Fruit fly (Drosophila melanogaster) whole organism, embryonic: ENCODE measurements around the gene tex.

Experiments
- Atf6 ChIP-seq: fragments of 200-800 bp; sonication (Bioruptor generic); IDR thresholded peaks from 2 replicates; pipeline ENCODE4 v1.3.6; 2022; ENCODE audit warnings: missing biosample characterization, missing genetic modification characterization
- Bgb ChIP-seq: fragments of 200-800 bp; sonication (Bioruptor generic); IDR thresholded peaks from 2 replicates; pipeline ENCODE4 v1.3.6; 2022; ENCODE audit warnings: missing biosample characterization, missing genetic modification characterization; ENCODE audit not compliant: partially characterized antibody
- CG12236 ChIP-seq: fragments of 200-800 bp; sonication (Bioruptor generic); optimal IDR thresholded peaks from 2 replicates; lab custom pipeline; 2016; ENCODE audit warnings: missing biosample characterization, missing genetic modification characterization
- CG13287 ChIP-seq: fragments of 200-800 bp; sonication (Bioruptor generic); IDR thresholded peaks from 2 replicates; pipeline ENCODE4 v1.3.6; 2022; ENCODE audit warnings: missing biosample characterization, missing genetic modification characterization; ENCODE audit not compliant: partially characterized antibody
- CG14441 ChIP-seq: fragments of 200-800 bp; sonication (Bioruptor generic); IDR thresholded peaks from 2 replicates; pipeline ENCODE4 v1.3.6; 2022; ENCODE audit warnings: missing biosample characterization, missing genetic modification characterization
- CG14860 ChIP-seq: fragments of 200-800 bp; sonication (Bioruptor generic); IDR thresholded peaks from 3 replicates; pipeline ENCODE4 v1.3.6; 2022; ENCODE audit warnings: missing biosample characterization, missing genetic modification characterization; ENCODE audit not compliant: partially characterized antibody
- CG18011 ChIP-seq: fragments of 200-800 bp; sonication (Bioruptor generic); optimal IDR thresholded peaks from 2 replicates; lab custom pipeline; 2017; ENCODE audit warnings: missing biosample characterization, missing genetic modification characterization, mild to moderate bottlenecking, moderate library complexity, missing genotype
- CG3838 ChIP-seq: fragments of 200-800 bp; sonication (Bioruptor generic); optimal IDR thresholded peaks from 3 replicates; lab custom pipeline; 2016; ENCODE audit warnings: missing biosample characterization, missing genetic modification characterization
- CG3995 ChIP-seq: fragments of 200-800 bp; sonication (Bioruptor generic); optimal IDR thresholded peaks from 3 replicates; lab custom pipeline; 2016; ENCODE audit warnings: missing biosample characterization, missing genetic modification characterization
- CG6272 ChIP-seq: fragments of 200-800 bp; sonication (Bioruptor generic); IDR thresholded peaks from 2 replicates; pipeline ENCODE4 v1.3.6; 2022; ENCODE audit warnings: missing biosample characterization, missing genetic modification characterization
- CG6854 ChIP-seq: fragments of 200-800 bp; sonication (Bioruptor generic); optimal IDR thresholded peaks from 3 replicates; lab custom pipeline; 2017; ENCODE audit warnings: missing biosample characterization, mild to moderate bottlenecking, missing genetic modification characterization
- CG7928 ChIP-seq: fragments of 200-800 bp; sonication (Bioruptor generic); optimal IDR thresholded peaks from 2 replicates; lab custom pipeline; 2017; ENCODE audit warnings: missing biosample characterization, mild to moderate bottlenecking, missing genetic modification characterization
- CG7963 ChIP-seq: fragments of 200-800 bp; sonication (Bioruptor generic); IDR thresholded peaks from 3 replicates; pipeline ENCODE4 v1.3.6; 2022; ENCODE audit warnings: missing biosample characterization, missing genetic modification characterization; ENCODE audit not compliant: partially characterized antibody
- CG9817 ChIP-seq: fragments of 200-800 bp; sonication (Bioruptor generic); optimal IDR thresholded peaks from 2 replicates; lab custom pipeline; 2018; ENCODE audit warnings: missing biosample characterization, mild to moderate bottlenecking, missing genetic modification characterization, moderate library complexity
- Dad ChIP-seq: fragments of 200-800 bp; sonication (Bioruptor generic); optimal IDR thresholded peaks from 3 replicates; lab custom pipeline; 2016; ENCODE audit warnings: missing biosample characterization, missing genetic modification characterization
- Dll ChIP-seq: fragments of 200-800 bp; sonication (Bioruptor generic); IDR thresholded peaks from 4 replicates; pipeline ENCODE4 v1.3.6; 2022; ENCODE audit warnings: missing biosample characterization, missing genetic modification characterization; ENCODE audit not compliant: partially characterized antibody
- Dp ChIP-seq: fragments of 200-800 bp; sonication (Bioruptor generic); optimal IDR thresholded peaks from 2 replicates; lab custom pipeline; 2018; ENCODE audit warnings: missing biosample characterization, mild to moderate bottlenecking, missing genetic modification characterization, moderate library complexity
- Dref ChIP-seq: fragments of 200-800 bp; sonication (Bioruptor generic); IDR thresholded peaks from 2 replicates; pipeline ENCODE4 v1.3.6; 2022; ENCODE audit warnings: missing biosample characterization, missing genetic modification characterization
- Ets65A ChIP-seq: fragments of 200-800 bp; sonication (Bioruptor generic); peaks from one replicate; lab custom pipeline; 2016; ENCODE audit warnings: missing biosample characterization, missing genetic modification characterization
- HLHmδ ChIP-seq: fragments of 200-800 bp; sonication (Bioruptor generic); optimal IDR thresholded peaks from 2 replicates; lab custom pipeline; 2018; ENCODE audit warnings: missing biosample characterization, mild to moderate bottlenecking, missing genetic modification characterization, moderate library complexity
- Hr78 ChIP-seq, 2 experiments: fragments of 200-800 bp in 1 of 2; fragments of >200 bp in 1 of 2; sonication (Bioruptor generic) in 1 of 2; optimal IDR thresholded peaks; 2 replicates each; lab custom pipeline; 2017 to 2019; ENCODE audit warnings: missing biosample characterization in 2 of 2, missing genetic modification characterization in 2 of 2, mild to moderate bottlenecking in 1 of 2, moderate library complexity in 1 of 2
- Med ChIP-seq: fragments of 200-800 bp; sonication (Bioruptor generic); peaks from one replicate; lab custom pipeline; 2016; ENCODE audit warnings: missing biosample characterization, missing genetic modification characterization, mild to moderate bottlenecking, inconsistent platforms, moderate library complexity
- Meics ChIP-seq: fragments of 200-800 bp; sonication (Bioruptor generic); optimal IDR thresholded peaks from 2 replicates; lab custom pipeline; 2017; ENCODE audit warnings: missing biosample characterization, mild to moderate bottlenecking, missing genetic modification characterization
- Rx ChIP-seq: fragments of 200-800 bp; sonication (Bioruptor generic); IDR thresholded peaks from 2 replicates; pipeline ENCODE4 v1.3.6; 2022; ENCODE audit warnings: missing biosample characterization, missing genetic modification characterization
- Sry-β ChIP-seq: fragments of 200-800 bp; sonication (Bioruptor generic); optimal IDR thresholded peaks from 2 replicates; lab custom pipeline; 2018; ENCODE audit warnings: missing biosample characterization, mild to moderate bottlenecking, missing genetic modification characterization, moderate library complexity
- Sry-δ ChIP-seq: fragments of 200-800 bp; sonication (Bioruptor generic); optimal IDR thresholded peaks from 2 replicates; lab custom pipeline; 2016; ENCODE audit warnings: missing biosample characterization, missing genetic modification characterization
- Ssrp ChIP-seq: fragments of 200-800 bp; sonication (Bioruptor generic); optimal IDR thresholded peaks from 2 replicates; lab custom pipeline; 2018; ENCODE audit warnings: missing biosample characterization, mild to moderate bottlenecking, missing genetic modification characterization, moderate library complexity
- btn ChIP-seq: fragments of 200-800 bp; sonication (Bioruptor generic); optimal IDR thresholded peaks from 2 replicates; lab custom pipeline; 2016; ENCODE audit warnings: missing biosample characterization, missing genetic modification characterization
- cad ChIP-seq: fragments of >200 bp; optimal IDR thresholded peaks from 2 replicates; lab custom pipeline; 2017; ENCODE audit warnings: missing biosample characterization, missing genetic modification characterization
- ci ChIP-seq: fragments of 200-800 bp; sonication (Bioruptor generic); IDR thresholded peaks from 3 replicates; pipeline ENCODE4 v1.3.6; 2022; ENCODE audit warnings: missing biosample characterization, missing genetic modification characterization
- crol ChIP-seq: fragments of 200-800 bp; sonication (Bioruptor generic); IDR thresholded peaks from 2 replicates; pipeline ENCODE4 v1.3.6; 2022; ENCODE audit warnings: missing biosample characterization, missing genetic modification characterization
- dm ChIP-seq: fragments of 200-800 bp; sonication (Bioruptor generic); optimal IDR thresholded peaks from 3 replicates; lab custom pipeline; 2016; ENCODE audit warnings: missing biosample characterization, missing genetic modification characterization
- gem ChIP-seq: fragments of 200-800 bp; sonication (Bioruptor generic); optimal IDR thresholded peaks from 2 replicates; lab custom pipeline; 2019; ENCODE audit warnings: missing biosample characterization, mild to moderate bottlenecking, missing genetic modification characterization, moderate library complexity
- lbe ChIP-seq: fragments of 200-800 bp; sonication (Bioruptor generic); optimal IDR thresholded peaks from 2 replicates; lab custom pipeline; 2016; ENCODE audit warnings: missing biosample characterization, mild to moderate bottlenecking, missing genetic modification characterization
- luna ChIP-seq: fragments of 200-800 bp; sonication (Bioruptor generic); optimal IDR thresholded peaks from 2 replicates; lab custom pipeline; 2016; ENCODE audit warnings: missing biosample characterization, missing genetic modification characterization
- odd ChIP-seq: fragments of 200-800 bp; sonication (Bioruptor generic); optimal IDR thresholded peaks from 2 replicates; lab custom pipeline; 2017; ENCODE audit warnings: missing biosample characterization, mild to moderate bottlenecking, missing genetic modification characterization
- repo ChIP-seq: fragments of 200-800 bp; sonication (Bioruptor generic); optimal IDR thresholded peaks from 2 replicates; lab custom pipeline; 2016; ENCODE audit warnings: missing biosample characterization, missing genetic modification characterization
- sens ChIP-seq: fragments of 200-800 bp; sonication (Bioruptor generic); peaks from one replicate; lab custom pipeline; 2016; ENCODE audit warnings: missing biosample characterization, missing genetic modification characterization
- seq ChIP-seq: fragments of 200-800 bp; sonication (Bioruptor generic); IDR thresholded peaks from 2 replicates; pipeline ENCODE4 v1.3.6; 2022; ENCODE audit warnings: missing biosample characterization, missing genetic modification characterization
- tll ChIP-seq, 2 experiments: fragments of 200-800 bp in 1 of 2; fragments of >200 bp in 1 of 2; sonication (Bioruptor generic) in 1 of 2; optimal IDR thresholded peaks; 2 replicates each; lab custom pipeline; 2017 to 2019; ENCODE audit warnings: missing biosample characterization in 2 of 2, missing genetic modification characterization in 2 of 2, mild to moderate bottlenecking in 1 of 2, moderate library complexity in 1 of 2
- ttk ChIP-seq: fragments of 200-800 bp; sonication (Bioruptor generic); IDR thresholded peaks from 2 replicates; pipeline ENCODE4 v2.1.2; 2022; ENCODE audit warnings: missing biosample characterization, missing genetic modification characterization
- tup ChIP-seq: fragments of 200-800 bp; sonication (Bioruptor generic); optimal IDR thresholded peaks from 2 replicates; lab custom pipeline; 2016; ENCODE audit warnings: missing biosample characterization, mild to moderate bottlenecking, missing genetic modification characterization, moderate library complexity
- unc-4 ChIP-seq: fragments of 200-800 bp; sonication (Bioruptor generic); IDR thresholded peaks from 2 replicates; pipeline ENCODE4 v1.3.6; 2022; ENCODE audit warnings: missing biosample characterization, missing genetic modification characterization; ENCODE audit not compliant: partially characterized antibody

The tex gene

dm6 chr3R:8310678-8311077, 2.2 kb upstream of the tex start, which contains the start of gene CG11693:
Gene CG11693 (minus strand): TSS chr3R:8310778.
- TF ChIP-seq Sry-β (no peak), Sry-δ (GFP tag; lab: Kevin White, UChicago) (no peak), btn (GFP tag; lab: Kevin White, UChicago) (no peak), Rx (GFP tag; lab: Robert Waterston, UW) (no peak), Med (GFP tag; lab: Kevin White, UChicago) (peak; percentile 1), tll (GFP tag; optimal IDR thresholded peaks at IDR 0.05; lab: Kevin White, UChicago) (no peak), tup (GFP tag; lab: Kevin White, UChicago) (no peak), CG14860 (GFP tag; lab: Robert Waterston, UW) (no peak), CG13287 (GFP tag; lab: Robert Waterston, UW) (no peak)

dm6 chr3R:8307283-8307682, 1.2 kb downstream of the tex start:
- TF ChIP-seq cad (GFP tag; lab: Kevin White, UChicago): peak; percentile 82
- TF ChIP-seq gem (tag; lab: Kevin White, UChicago): no peak
- no peak for TF ChIP-seq CG18011 (GFP tag; lab: Kevin White, UChicago)
- no peak for TF ChIP-seq CG9817
- TF ChIP-seq tll (GFP tag; optimal IDR thresholded peaks at IDR 0.05; lab: Kevin White, UChicago): peak in 1 of 2 experiments; percentile 94
- no peak for TF ChIP-seq Hr78 (GFP tag; optimal IDR thresholded peaks at IDR 0.05; lab: Kevin White, UChicago)
- TF ChIP-seq Med (GFP tag; lab: Kevin White, UChicago): peak; percentile 36

- TF ChIP-seq CG7963 (GFP tag; lab: Robert Waterston, UW) (no peak), Ets65A (GFP tag; lab: Kevin White, UChicago) (peak; percentile 90), dm (GFP tag; lab: Kevin White, UChicago) (no peak), CG3838 (no peak)
- TF ChIP-seq, all 482 proteins: peak for 1
Observed at dm6 chr3R:8306927-8307261, 1.6 kb downstream of the tex start.

- TF ChIP-seq sens (GFP tag; lab: Kevin White, UChicago): peak; percentile 50
- no peak for TF ChIP-seq CG3995 (GFP tag; lab: Kevin White, UChicago)
- TF ChIP-seq CG7963 (GFP tag; lab: Robert Waterston, UW): no peak
- no peak for TF ChIP-seq CG12236 (GFP tag; lab: Kevin White, UChicago)
- peak; percentile 73 for TF ChIP-seq Sry-β
- TF ChIP-seq Dp (GFP tag; lab: Kevin White, UChicago): no peak
- TF ChIP-seq ttk (GFP tag; lab: Robert Waterston, UW): no peak
- TF ChIP-seq CG14441: no peak
- TF ChIP-seq Dll (GFP tag; lab: Robert Waterston, UW): peak; percentile 25; the same call in 1 of the 4 replicates
- peak; percentile 15; the same call in 1 of the 2 replicates for TF ChIP-seq unc-4 (GFP tag; lab: Robert Waterston, UW)
- 0 out of 2 replicates have a peak, but pooled peaks have one; percentile 17 for TF ChIP-seq Atf6
- no peak for TF ChIP-seq CG6272
- no peak for TF ChIP-seq repo (GFP tag; lab: Kevin White, UChicago)
- no peak for TF ChIP-seq HLHmδ (GFP tag; lab: Kevin White, UChicago)
- TF ChIP-seq odd: no peak
- no peak for TF ChIP-seq CG7928
- peak; percentile 23; the same call in 1 of the 2 replicates for TF ChIP-seq CG13287 (GFP tag; lab: Robert Waterston, UW)
- peak; percentile 57 for TF ChIP-seq lbe (GFP tag; lab: Kevin White, UChicago)
- no peak for TF ChIP-seq luna (GFP tag; lab: Kevin White, UChicago)
- TF ChIP-seq ci (GFP tag; lab: Robert Waterston, UW): 0 out of 3 replicates have a peak, but pooled peaks have one; percentile 20
- TF ChIP-seq crol: peak; percentile 91
- no peak for TF ChIP-seq Ssrp (tag; lab: Kevin White, UChicago)
- no peak for TF ChIP-seq seq (GFP tag; lab: Robert Waterston, UW)
- no peak for TF ChIP-seq CG6854
- no peak for TF ChIP-seq Dad (GFP tag; lab: Kevin White, UChicago)
- peak; percentile 70 for TF ChIP-seq Bgb
- TF ChIP-seq Dref (GFP tag; lab: Robert Waterston, UW): no peak
- no peak for TF ChIP-seq Meics (GFP tag; lab: Kevin White, UChicago)
Observed at dm6 chr3R:8306188-8306926, 2.1 kb downstream of the tex start.
